Fruit fly (Drosophila melanogaster): ENCODE measurements around the gene CG9759.

Gene CG9759

dm6 chr3R:13612333-13612732 is 3.3 kb upstream of the CG9759 start, which contains the start of gene CG9757:
CG9757 (minus strand) TSS chr3R:13612433.
- peak; percentile 13 for TF ChIP-seq CG13894 (tag; optimal IDR thresholded peaks at IDR 0.05)
- TF ChIP-seq CG10274 (GFP tag; optimal IDR thresholded peaks at IDR 0.05): no peak
- TF ChIP-seq abd-A (tag; optimal IDR thresholded peaks at IDR 0.05): peak; percentile 77

dm6 chr3R:13600539-13600938 is 8.5 kb downstream of the CG9759 start:
- no peak for TF ChIP-seq sr (GFP tag; IDR thresholded peaks at IDR 0.05)
- peak; percentile 38; the same call in 1 of the 3 replicates for TF ChIP-seq CG7357 (GFP tag; IDR thresholded peaks at IDR 0.05)
- no peak for TF ChIP-seq CG10654 (GFP tag; optimal IDR thresholded peaks at IDR 0.05)
- peak; percentile 61 for TF ChIP-seq gem (tag; optimal IDR thresholded peaks at IDR 0.05)
- peak; percentile 1 for TF ChIP-seq caup (GFP tag; optimal IDR thresholded peaks at IDR 0.05; ENCODE audit: severe bottlenecking)
- TF ChIP-seq Hand (GFP tag; optimal IDR thresholded peaks at IDR 0.05): peak; percentile 26
- TF ChIP-seq z (GFP tag; IDR thresholded peaks at IDR 0.05): no peak
- TF ChIP-seq sens (GFP tag): peak; percentile 48
- peak; percentile 49 for TF ChIP-seq dmrt99B (tag; optimal IDR thresholded peaks at IDR 0.05)
- TF ChIP-seq PHDP (tag; optimal IDR thresholded peaks at IDR 0.05): peak; percentile 41
- peak; percentile 24 for TF ChIP-seq CG18262 (tag; optimal IDR thresholded peaks at IDR 0.05)
- TF ChIP-seq CG6689 (GFP tag; IDR thresholded peaks at IDR 0.05): peak; percentile 47; the same call in 1 of the 2 replicates
- no peak for TF ChIP-seq CG10431 (GFP tag; optimal IDR thresholded peaks at IDR 0.05)
- peak; percentile 44; the same call in 1 of the 2 replicates for TF ChIP-seq Rfx (GFP tag; IDR thresholded peaks at IDR 0.05)
- TF ChIP-seq CG3281 (GFP tag; optimal IDR thresholded peaks at IDR 0.05): peak; percentile 48
- TF ChIP-seq stc (GFP tag; IDR thresholded peaks at IDR 0.05): 0 out of 2 replicates have a peak, but pooled peaks have one; percentile 37
- no peak for TF ChIP-seq pan (optimal IDR thresholded peaks at IDR 0.05)
- TF ChIP-seq pan (GFP tag; optimal IDR thresholded peaks at IDR 0.05 in 1 of 2, IDR thresholded peaks at IDR 0.05 in 1 of 2): peak in 1 of 2 experiments; percentile 15
- peak; percentile 66 for TF ChIP-seq CG11504 (tag; optimal IDR thresholded peaks at IDR 0.05)
- TF ChIP-seq inv (GFP tag; IDR thresholded peaks at IDR 0.05; ENCODE audit: partially characterized antibody): no peak
- peak; percentile 2 for TF ChIP-seq CG12659 (GFP tag; optimal IDR thresholded peaks at IDR 0.05)
- peak; percentile 41 for TF ChIP-seq slbo (GFP tag; IDR thresholded peaks at IDR 0.05)
- TF ChIP-seq tgo (GFP tag; IDR thresholded peaks at IDR 0.05): peak; percentile 32; the same call in 1 of the 3 replicates
- TF ChIP-seq YL-1 (GFP tag; optimal IDR thresholded peaks at IDR 0.05): no peak
- TF ChIP-seq Hmr (GFP tag; optimal IDR thresholded peaks at IDR 0.05): peak; percentile 49
- peak; percentile 1 for TF ChIP-seq nmo (GFP tag; optimal IDR thresholded peaks at IDR 0.05)
- peak; percentile 5 for TF ChIP-seq Deaf1 (tag; optimal IDR thresholded peaks at IDR 0.05)
- no peak for TF ChIP-seq gsb-n (tag; optimal IDR thresholded peaks at IDR 0.05)
- TF ChIP-seq Dbx (GFP tag; IDR thresholded peaks at IDR 0.05): 0 out of 3 replicates have a peak, but pooled peaks have one; percentile 41
- TF ChIP-seq CG10366 (GFP tag; IDR thresholded peaks at IDR 0.05): no peak
- no peak for TF ChIP-seq fru (optimal IDR thresholded peaks at IDR 0.05)
- 0 out of 3 replicates have a peak, but pooled peaks have one; percentile 31 for TF ChIP-seq CG17361 (GFP tag; IDR thresholded peaks at IDR 0.05)
- TF ChIP-seq CG8290 (GFP tag; optimal IDR thresholded peaks at IDR 0.05): no peak
- no peak for TF ChIP-seq CG8290 (tag; optimal IDR thresholded peaks at IDR 0.05)
- TF ChIP-seq mam (GFP tag; optimal IDR thresholded peaks at IDR 0.05): peak; percentile 2
- no peak for TF ChIP-seq bsh (GFP tag; optimal IDR thresholded peaks at IDR 0.05)
- peak; percentile 46 for TF ChIP-seq sisA (GFP tag; IDR thresholded peaks at IDR 0.05)
- TF ChIP-seq Med (GFP tag): peak; percentile 68
- peak; percentile 42 for TF ChIP-seq grau (tag; optimal IDR thresholded peaks at IDR 0.05)
- no peak for TF ChIP-seq CG11085 (GFP tag; IDR thresholded peaks at IDR 0.05)
- peak; percentile 25 for TF ChIP-seq bcd (GFP tag; optimal IDR thresholded peaks at IDR 0.05)
- TF ChIP-seq HLH3B (GFP tag; IDR thresholded peaks at IDR 0.05): 0 out of 2 replicates have a peak, but pooled peaks have one; percentile 24
- no peak for TF ChIP-seq H15 (GFP tag; IDR thresholded peaks at IDR 0.05)
- no peak for TF ChIP-seq Opbp (GFP tag; IDR thresholded peaks at IDR 0.05; ENCODE audit: partially characterized antibody)
- TF ChIP-seq CG15269 (tag; optimal IDR thresholded peaks at IDR 0.05): peak; percentile 7
- peak; percentile 7 for TF ChIP-seq sd (tag; optimal IDR thresholded peaks at IDR 0.05)

Data from whole organism, embryonic.